Worm (Caenorhabditis elegans) whole organism, L1 larva: ENCODE results near the gene sra-35.

Source experiments
- C04F5.9 ChIP-seq: sonication (generic microtip); optimal IDR thresholded peaks from 2 replicates; lab custom pipeline; 2016; ENCODE audit warnings: missing genetic modification characterization, missing compliant biosample characterization
- C16A3.4 ChIP-seq: fragments of 150-350 bp; optimal IDR thresholded peaks from 2 replicates; lab custom pipeline; 2014; ENCODE audit warnings: missing biosample characterization, missing genetic modification characterization
- ama-1 ChIP-seq: fragments of 150-350 bp; optimal IDR thresholded peaks from 2 replicates; lab custom pipeline; 2014
- blmp-1 ChIP-seq: fragments of 150-350 bp; optimal IDR thresholded peaks from 2 replicates; lab custom pipeline; 2014; ENCODE audit warnings: missing biosample characterization, missing genetic modification characterization
- ceh-63 ChIP-seq: fragments of 200-800 bp; sonication (Bioruptor generic); optimal IDR thresholded peaks from 2 replicates; lab custom pipeline; 2018; ENCODE audit warnings: mild to moderate bottlenecking, missing genetic modification characterization, missing compliant biosample characterization
- ceh-88 ChIP-seq: fragments of 200-800 bp; sonication (Bioruptor generic); IDR thresholded peaks from 2 replicates; pipeline ENCODE4 v1.3.6; 2022; ENCODE audit warnings: missing genetic modification characterization, missing compliant biosample characterization
- ceh-90 ChIP-seq: sonication (generic microtip); optimal IDR thresholded peaks from 2 replicates; lab custom pipeline; 2016; ENCODE audit warnings: missing genetic modification characterization, missing compliant biosample characterization
- ces-1 ChIP-seq: fragments of 150-350 bp; optimal IDR thresholded peaks from 2 replicates; lab custom pipeline; 2014; ENCODE audit warnings: missing biosample characterization, missing genetic modification reagents, missing genetic modification characterization
- dpl-1 ChIP-seq, 3 experiments: fragments of 150-350 bp in 2 of 3; sonication (generic microtip) in 1 of 3; optimal IDR thresholded peaks; 2 replicates each; lab custom pipeline; 2014 to 2017; ENCODE audit warnings: missing biosample characterization in 3 of 3, missing genetic modification characterization in 3 of 3, missing genetic modification reagents in 3 of 3
- efl-1 ChIP-seq, 4 experiments: fragments of 150-350 bp; optimal IDR thresholded peaks in 3 of 4; peaks in 1 of 4; 1 replicate in 1 of 4; 2 replicates in 3 of 4; lab custom pipeline; 2014; ENCODE audit warnings: missing biosample characterization in 2 of 4, missing genetic modification characterization in 2 of 4, missing genetic modification reagents in 2 of 4
- egl-27 ChIP-seq, 2 experiments: fragments of 150-350 bp in 1 of 2; sonication (generic microtip); optimal IDR thresholded peaks; 3 replicates each; lab custom pipeline; 2017 to 2018; ENCODE audit warnings: missing biosample characterization in 2 of 2, missing genetic modification characterization in 2 of 2, missing genetic modification reagents in 2 of 2
- elt-2 ChIP-seq: sonication (generic microtip); optimal IDR thresholded peaks from 2 replicates; lab custom pipeline; 2016; ENCODE audit warnings: missing genetic modification characterization, mild to moderate bottlenecking, inconsistent platforms, missing compliant biosample characterization, missing genetic modification reagents
- elt-3 ChIP-seq, 6 experiments: fragments of 150-350 bp in 1 of 6; sonication (generic microtip); optimal IDR thresholded peaks; 2 replicates each; lab custom pipeline; 2017 to 2018; ENCODE audit warnings: missing biosample characterization in 6 of 6, missing genetic modification characterization in 6 of 6, inconsistent platforms in 1 of 6
- fkh-10 ChIP-seq: sonication (generic microtip); optimal IDR thresholded peaks from 2 replicates; lab custom pipeline; 2017; ENCODE audit warnings: missing biosample characterization, missing genetic modification reagents, missing genetic modification characterization
- fkh-4 ChIP-seq: sonication (generic microtip); optimal IDR thresholded peaks from 2 replicates; lab custom pipeline; 2016; ENCODE audit warnings: missing compliant biosample characterization, missing genetic modification characterization, borderline replicate concordance
- grh-1 ChIP-seq: fragments of 200-800 bp; sonication (Bioruptor generic); IDR thresholded peaks from 2 replicates; pipeline ENCODE4 v1.3.6; 2022; ENCODE audit warnings: missing genetic modification reagents, missing genetic modification characterization, missing compliant biosample characterization
- jun-1 ChIP-seq: fragments of 150-350 bp; optimal IDR thresholded peaks from 2 replicates; lab custom pipeline; 2014; ENCODE audit warnings: missing biosample characterization, missing genetic modification reagents, missing genetic modification characterization
- lin-14 ChIP-seq: fragments of 200-800 bp; sonication (Bioruptor generic); optimal IDR thresholded peaks from 2 replicates; lab custom pipeline; 2018; ENCODE audit warnings: mild to moderate bottlenecking, missing genetic modification characterization, moderate library complexity, missing compliant biosample characterization
- mab-9 ChIP-seq: fragments of 200-800 bp; sonication (Bioruptor generic); IDR thresholded peaks from 2 replicates; pipeline ENCODE4 v1.3.6; 2022; ENCODE audit warnings: missing genetic modification reagents, missing genetic modification characterization, missing compliant biosample characterization
- mef-2 ChIP-seq: fragments of 150-350 bp; optimal IDR thresholded peaks from 2 replicates; lab custom pipeline; 2014; ENCODE audit warnings: missing biosample characterization, missing genetic modification characterization
- mep-1 ChIP-seq: fragments of 150-350 bp; optimal IDR thresholded peaks from 2 replicates; lab custom pipeline; 2014; ENCODE audit warnings: missing biosample characterization, missing genetic modification characterization
- nhr-19 ChIP-seq: fragments of 200-800 bp; sonication (Bioruptor generic); conservative IDR thresholded peaks from 2 replicates; pipeline ENCODE4 v1.3.6; 2022; ENCODE audit warnings: missing genetic modification characterization, missing compliant biosample characterization
- nhr-20 ChIP-seq: sonication (generic microtip); optimal IDR thresholded peaks from 2 replicates; lab custom pipeline; 2016; ENCODE audit warnings: mild to moderate bottlenecking, missing genetic modification characterization, missing compliant biosample characterization
- nhr-28 ChIP-seq: fragments of 150-350 bp; optimal IDR thresholded peaks from 2 replicates; lab custom pipeline; 2014; ENCODE audit warnings: missing biosample characterization, missing genetic modification characterization
- nhr-76 ChIP-seq: sonication (generic microtip); optimal IDR thresholded peaks from 2 replicates; lab custom pipeline; 2017; ENCODE audit warnings: missing biosample characterization, missing genetic modification characterization
- nhr-85 ChIP-seq: sonication (generic microtip); peaks from one replicate; lab custom pipeline; 2016; ENCODE audit warnings: missing genetic modification characterization, inconsistent platforms, missing compliant biosample characterization
- rnt-1 ChIP-seq: sonication (generic microtip); optimal IDR thresholded peaks from 2 replicates; lab custom pipeline; 2016; ENCODE audit warnings: mild to moderate bottlenecking, missing genetic modification characterization, moderate library complexity, missing compliant biosample characterization
- skn-1 ChIP-seq: fragments of 150-350 bp; optimal IDR thresholded peaks from 2 replicates; lab custom pipeline; 2014; ENCODE audit warnings: missing biosample characterization, missing genetic modification characterization
- snpc-4 ChIP-seq: fragments of 150-350 bp; optimal IDR thresholded peaks from 2 replicates; lab custom pipeline; 2014; ENCODE audit warnings: missing biosample characterization, missing genetic modification characterization
- snu-23 ChIP-seq: sonication (generic microtip); optimal IDR thresholded peaks from 2 replicates; lab custom pipeline; 2016; ENCODE audit warnings: missing genetic modification characterization, missing compliant biosample characterization
- sptf-1 ChIP-seq: fragments of 150-350 bp; optimal IDR thresholded peaks from 2 replicates; lab custom pipeline; 2014; ENCODE audit warnings: missing biosample characterization, missing genetic modification characterization
- sup-37 ChIP-seq: fragments of 200-800 bp; sonication (Bioruptor generic); optimal IDR thresholded peaks from 2 replicates; lab custom pipeline; 2018; ENCODE audit warnings: mild to moderate bottlenecking, missing genetic modification characterization, missing compliant biosample characterization
- tbx-2 ChIP-seq: sonication (generic microtip); optimal IDR thresholded peaks from 2 replicates; lab custom pipeline; 2016; ENCODE audit warnings: missing genetic modification characterization, missing compliant biosample characterization
- unc-98 ChIP-seq: fragments of 200-800 bp; sonication (Bioruptor generic); IDR thresholded peaks from 2 replicates; pipeline ENCODE4 v1.3.6; 2022; ENCODE audit warnings: missing genetic modification characterization, missing compliant biosample characterization
- xbp-1 ChIP-seq: sonication (generic microtip); optimal IDR thresholded peaks from 2 replicates; lab custom pipeline; 2016; ENCODE audit warnings: missing genetic modification characterization, missing compliant biosample characterization
- zip-4 ChIP-seq: fragments of 200-800 bp; sonication (Bioruptor generic); optimal IDR thresholded peaks from 2 replicates; lab custom pipeline; 2018; ENCODE audit warnings: mild to moderate bottlenecking, missing genetic modification characterization, moderate library complexity, missing compliant biosample characterization

sra-35 gene

DNA sequence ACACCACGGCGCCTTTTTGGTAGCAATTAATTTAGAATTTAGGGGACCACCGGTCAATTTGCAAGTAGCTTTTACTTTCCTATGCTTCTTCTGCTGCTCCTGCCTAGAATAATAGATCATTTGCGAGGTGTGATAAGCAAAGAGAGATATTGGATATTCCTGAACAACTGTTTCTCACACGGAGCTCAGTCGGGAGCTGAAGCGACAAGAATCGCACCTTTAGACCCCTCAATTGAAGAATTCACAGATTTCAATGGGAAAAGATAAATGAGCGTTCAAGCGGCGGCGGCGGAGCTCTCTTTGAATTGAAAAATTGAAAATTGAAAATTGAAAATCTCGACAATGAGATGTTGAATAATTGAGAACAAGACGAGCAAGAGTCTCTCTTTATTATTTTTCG lies 44.9 kb upstream of the sra-35 start:
- TF ChIP-seq ceh-90 (tag; lab: Kevin White, UChicago) (no peak), rnt-1 (tag; lab: Kevin White, UChicago) (peak; percentile 11)

DNA sequence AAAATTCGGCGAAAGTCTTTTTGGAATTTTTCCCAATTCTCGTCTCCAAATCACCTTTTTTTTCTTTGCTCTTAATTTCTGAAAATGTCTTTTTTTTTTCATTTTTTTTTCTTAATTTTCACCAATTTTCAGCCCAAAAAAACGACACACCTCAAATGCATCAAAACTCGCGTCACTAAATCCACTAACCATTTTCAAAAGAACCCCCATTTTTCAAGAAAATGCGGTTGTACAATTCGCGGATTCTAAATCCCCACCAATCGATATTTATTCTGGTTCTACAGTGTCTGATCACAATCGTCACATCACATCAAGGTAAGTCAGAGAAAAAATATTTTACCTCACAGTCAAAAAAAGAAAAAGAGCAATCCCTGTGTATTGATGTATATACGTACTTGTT lies 44.2 kb upstream of the sra-35 start, which contains the start of gene vab-1:
TSS of gene vab-1 (plus strand) at position 133 of the 400 bp plus-strand sequence.
- TF ChIP-seq efl-1 (optimal IDR thresholded peaks at IDR 0.05; lab: Kevin White, UChicago) (no peak), efl-1 (GFP tag; optimal IDR thresholded peaks at IDR 0.05 in 1 of 2; lab: Kevin White, UChicago) (peak in 1 of 2 experiments; percentile 70), nhr-76 (tag; lab: Kevin White, UChicago) (no peak), jun-1 (no peak), egl-27 (tag; optimal IDR thresholded peaks at IDR 0.05; lab: Kevin White, UChicago) (no peak)
- TF ChIP-seq, all 84 proteins: peak for 1

DNA sequence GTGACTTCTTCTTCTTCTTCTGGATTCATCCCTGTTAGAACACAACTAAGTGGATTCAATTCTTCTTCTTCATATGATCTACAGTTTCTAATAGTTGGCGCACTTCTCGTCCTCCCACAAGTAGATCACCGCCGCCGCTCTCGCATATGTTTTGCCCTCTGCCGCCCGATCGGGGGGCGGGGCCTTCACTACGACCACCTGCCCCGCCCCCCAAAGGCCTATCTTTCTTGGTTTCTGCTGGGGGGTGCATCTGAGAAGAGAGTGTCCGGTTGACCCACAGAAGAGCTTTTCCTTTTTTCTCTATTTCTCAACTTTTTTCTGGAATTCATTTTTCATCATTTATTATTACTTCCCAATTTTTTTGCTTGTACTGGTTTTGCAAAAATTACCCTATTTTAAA lies 43.4 kb upstream of the sra-35 start:
- TF ChIP-seq lin-14: peak; percentile 9
- TF ChIP-seq rnt-1 (tag; lab: Kevin White, UChicago): peak; percentile 20
- TF ChIP-seq grh-1 (GFP tag; lab: Robert Waterston, UW): no peak
- no peak for TF ChIP-seq elt-2
- no peak for TF ChIP-seq efl-1 (optimal IDR thresholded peaks at IDR 0.05; lab: Kevin White, UChicago)
- TF ChIP-seq efl-1 (GFP tag; optimal IDR thresholded peaks at IDR 0.05 in 1 of 2; lab: Kevin White, UChicago): peak in 1 of 2 experiments; percentile 63
- peak; percentile 5 for TF ChIP-seq blmp-1 (tag; lab: Kevin White, UChicago)

DNA sequence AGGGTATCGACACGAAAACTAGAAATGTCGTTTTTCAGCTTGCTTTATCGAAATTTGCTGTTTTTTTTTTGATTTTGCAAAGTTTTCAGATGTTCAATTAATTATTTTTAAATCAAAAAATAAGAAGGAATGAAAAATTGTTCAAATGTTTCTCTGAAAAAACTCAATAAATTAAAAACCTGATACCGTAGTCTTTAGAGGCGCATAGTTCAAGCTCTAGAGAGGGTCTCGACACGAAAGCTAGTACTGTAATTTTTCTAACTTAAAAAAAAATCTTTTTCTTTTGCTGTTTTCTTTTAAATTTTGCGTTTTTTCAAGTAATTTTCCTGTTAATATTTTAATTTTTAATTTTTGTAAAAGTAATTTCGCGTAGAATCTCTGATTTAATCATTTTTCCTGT lies 38.5 kb upstream of the sra-35 start:
- TF ChIP-seq C16A3.4 (no peak), ces-1 (GFP tag; lab: Kevin White, UChicago) (no peak), nhr-76 (tag; lab: Kevin White, UChicago) (no peak)

DNA sequence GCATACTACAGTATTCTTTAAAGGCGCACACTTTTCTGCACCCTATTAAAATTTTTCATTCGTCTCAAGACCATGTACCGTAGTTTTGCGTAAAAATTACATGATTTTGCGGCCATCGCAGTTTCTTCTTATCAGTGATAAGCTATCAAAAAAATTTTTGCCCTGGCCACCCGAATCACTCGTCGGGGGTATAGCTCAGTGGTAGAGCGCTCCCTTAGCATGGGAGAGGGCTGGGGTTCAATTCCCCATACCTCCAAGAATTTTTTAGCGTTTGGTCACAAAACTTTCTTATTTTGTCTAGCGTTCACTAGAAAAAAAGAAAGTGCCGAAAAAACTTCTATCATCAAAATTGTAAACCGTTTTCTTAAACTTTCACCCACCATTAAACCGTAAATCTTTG lies 37.5 kb upstream of the sra-35 start:
- peak; percentile 39 for TF ChIP-seq elt-2
- no peak for TF ChIP-seq sup-37 (GFP tag; lab: Kevin White, UChicago)

DNA sequence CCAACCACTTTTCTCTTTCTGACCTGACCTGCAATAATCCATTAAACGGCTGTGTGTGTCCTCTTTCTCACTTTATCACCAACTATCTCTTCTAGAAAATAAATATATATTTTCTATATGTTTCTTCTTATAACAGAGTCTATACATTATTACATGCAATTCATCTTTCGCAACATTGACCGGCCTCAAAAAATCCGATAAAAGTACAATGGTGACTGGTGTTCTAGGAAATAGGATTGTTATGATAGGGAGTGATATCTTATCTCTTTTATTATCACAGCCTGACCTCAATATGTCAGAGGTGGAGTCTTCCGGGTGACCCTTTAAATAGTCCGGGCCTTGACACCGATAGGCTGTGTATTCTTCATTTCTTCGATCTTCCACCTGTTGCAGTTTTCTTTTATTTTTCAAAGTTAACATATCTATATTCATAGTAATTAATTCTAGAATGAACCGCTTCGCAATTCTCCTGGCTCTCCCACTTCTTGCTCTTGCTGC lies 34.9 kb upstream of the sra-35 start, which contains the start of gene dao-2:
TSS of gene dao-2 (plus strand) at position 448 of the 498 bp plus-strand sequence.
- TF ChIP-seq dpl-1 (GFP tag; optimal IDR thresholded peaks at IDR 0.05; lab: Kevin White, UChicago) (no peak), elt-3 (tag; optimal IDR thresholded peaks at IDR 0.05; lab: Kevin White, UChicago) (peak in 2 of 6 experiments; percentile 50 to 60), elt-2 (no peak), efl-1 (optimal IDR thresholded peaks at IDR 0.05; lab: Kevin White, UChicago) (no peak), efl-1 (GFP tag; optimal IDR thresholded peaks at IDR 0.05 in 1 of 2; lab: Kevin White, UChicago) (peak in 1 of 2 experiments; percentile 59), blmp-1 (tag; lab: Kevin White, UChicago) (peak; percentile 68)

DNA sequence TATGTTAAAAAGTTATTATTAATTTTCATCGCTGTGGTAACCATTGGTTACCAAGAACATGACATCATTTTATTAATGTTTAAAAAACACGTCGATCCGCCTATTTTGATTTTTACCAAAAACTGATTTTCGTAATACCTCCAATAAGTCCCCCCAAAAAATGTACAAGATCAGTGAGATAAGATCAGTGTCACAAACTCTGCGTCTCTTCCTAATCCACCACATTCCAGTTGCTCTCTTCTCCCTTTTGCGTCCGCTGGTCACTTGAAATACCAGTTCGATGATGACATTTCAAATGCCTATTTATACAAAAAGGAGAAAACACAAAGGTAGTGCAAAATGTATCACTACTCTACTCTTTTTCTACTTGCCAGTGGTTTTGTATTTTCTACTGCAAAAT lies 32.4 kb upstream of the sra-35 start, which contains the start of gene M03A1.8:
TSS of gene M03A1.8 (plus strand) at position 269 of the 400 bp plus-strand sequence.
- no peak for TF ChIP-seq efl-1 (optimal IDR thresholded peaks at IDR 0.05; lab: Kevin White, UChicago)
- no peak for TF ChIP-seq efl-1 (GFP tag; optimal IDR thresholded peaks at IDR 0.05 in 1 of 2; lab: Kevin White, UChicago)
- TF ChIP-seq blmp-1 (tag; lab: Kevin White, UChicago): peak; percentile 35
- peak; percentile 19 for TF ChIP-seq nhr-20
- TF ChIP-seq lin-14: peak; percentile 26
- no peak for TF ChIP-seq unc-98 (GFP tag; lab: Robert Waterston, UW)
- TF ChIP-seq mab-9: no peak
- peak; percentile 10 for TF ChIP-seq rnt-1 (tag; lab: Kevin White, UChicago)
- TF ChIP-seq snu-23 (GFP tag; lab: Kevin White, UChicago): peak; percentile 4
- TF ChIP-seq mep-1 (tag; lab: Kevin White, UChicago): no peak
- TF ChIP-seq nhr-85: peak; percentile 83
- TF ChIP-seq C04F5.9 (tag; lab: Kevin White, UChicago): no peak
- TF ChIP-seq xbp-1 (tag; lab: Kevin White, UChicago): no peak

DNA sequence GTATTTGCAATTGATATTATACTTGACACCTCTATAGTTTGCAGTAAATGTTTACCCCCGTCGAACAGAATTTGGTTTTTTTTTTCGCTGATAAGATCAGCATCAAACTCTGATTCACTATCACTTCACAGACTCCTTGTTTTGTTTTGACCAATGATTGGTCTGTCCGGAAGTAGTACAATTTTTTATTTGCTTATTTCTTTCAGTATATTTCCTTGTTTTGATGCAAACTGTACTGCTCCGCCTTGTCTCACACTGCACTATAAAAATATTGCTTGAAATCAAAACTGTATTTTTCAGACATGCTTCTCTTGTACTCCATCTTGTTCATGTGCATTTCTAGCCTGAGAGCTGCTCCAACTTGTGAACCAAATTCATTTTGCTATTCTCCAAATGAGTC lies 29.8 kb upstream of the sra-35 start, which contains the start of gene M03A1.3:
TSS of gene M03A1.3 (plus strand) at position 301 of the 400 bp plus-strand sequence.
- TF ChIP-seq tbx-2 (no peak), zip-4 (GFP tag; lab: Kevin White, UChicago) (no peak), sptf-1 (tag; lab: Kevin White, UChicago) (no peak), C16A3.4 (no peak), nhr-28 (tag; lab: Kevin White, UChicago) (no peak), fkh-4 (tag; lab: Kevin White, UChicago) (no peak), ama-1 (lab: Kevin White, UChicago) (no peak), mef-2 (tag; lab: Kevin White, UChicago) (no peak), blmp-1 (tag; lab: Kevin White, UChicago) (no peak), fkh-10 (no peak), ceh-63 (no peak), sup-37 (GFP tag; lab: Kevin White, UChicago) (no peak), nhr-20 (no peak), nhr-19 (no peak), skn-1 (tag; lab: Kevin White, UChicago) (no peak), snpc-4 (tag; lab: Kevin White, UChicago) (no peak), elt-2 (no peak), ceh-88 (GFP tag; lab: Robert Waterston, UW) (no peak)
